Fruit fly (Drosophila melanogaster) whole organism, embryonic: ENCODE data around the gene Rrp1.

Experiments used
- Ada2b ChIP-seq: fragments of 200-800 bp; sonication (Bioruptor generic); IDR thresholded peaks from 2 replicates; pipeline ENCODE4 v1.3.6; 2022; ENCODE audit warnings: missing biosample characterization, missing genetic modification characterization
- C15 ChIP-seq: fragments of 200-800 bp; sonication (Bioruptor generic); IDR thresholded peaks from 3 replicates; pipeline ENCODE4 v1.3.6; 2022; ENCODE audit warnings: missing biosample characterization, missing genetic modification characterization
- CG14050 ChIP-seq: fragments of 200-800 bp; sonication (Bioruptor generic); IDR thresholded peaks from 3 replicates; pipeline ENCODE4 v1.3.6; 2022; ENCODE audit warnings: missing biosample characterization, missing genetic modification characterization
- CG4282 ChIP-seq: fragments of 200-800 bp; sonication (Bioruptor generic); optimal IDR thresholded peaks from 2 replicates; lab custom pipeline; 2016; ENCODE audit warnings: missing biosample characterization, missing genetic modification characterization
- CG4854 ChIP-seq: fragments of 200-800 bp; sonication (Bioruptor generic); optimal IDR thresholded peaks from 2 replicates; lab custom pipeline; 2016; ENCODE audit warnings: missing biosample characterization, missing genetic modification characterization, inconsistent platforms
- CG6175 ChIP-seq: fragments of 200-800 bp; sonication (Bioruptor generic); IDR thresholded peaks from 3 replicates; pipeline ENCODE4 v1.3.6; 2022; ENCODE audit warnings: missing biosample characterization, missing genetic modification characterization
- Lhr ChIP-seq: fragments of 200-800 bp; sonication (Bioruptor generic); optimal IDR thresholded peaks from 3 replicates; lab custom pipeline; 2017; ENCODE audit warnings: mild to moderate bottlenecking, missing biosample characterization, missing genetic modification reagents, missing genetic modification characterization
- NC2β ChIP-seq: fragments of 200-800 bp; sonication (Bioruptor generic); optimal IDR thresholded peaks from 2 replicates; lab custom pipeline; 2016; ENCODE audit warnings: missing biosample characterization, missing genetic modification characterization
- PHDP ChIP-seq: fragments of 200-800 bp; sonication (Bioruptor generic); optimal IDR thresholded peaks from 3 replicates; lab custom pipeline; 2018; ENCODE audit warnings: missing biosample characterization, mild to moderate bottlenecking, missing genetic modification characterization, moderate library complexity
- Rfx ChIP-seq: fragments of 200-800 bp; sonication (Bioruptor generic); IDR thresholded peaks from 2 replicates; pipeline ENCODE4 v1.3.6; 2022; ENCODE audit warnings: missing biosample characterization, missing genetic modification characterization
- abd-A ChIP-seq: fragments of 200-800 bp; sonication (Bioruptor generic); optimal IDR thresholded peaks from 3 replicates; lab custom pipeline; 2019; ENCODE audit warnings: missing biosample characterization, mild to moderate bottlenecking, missing genetic modification characterization, moderate library complexity
- corto ChIP-seq: fragments of 200-800 bp; sonication (Bioruptor generic); optimal IDR thresholded peaks from 2 replicates; lab custom pipeline; 2016; ENCODE audit warnings: missing biosample characterization, mild to moderate bottlenecking, missing genetic modification characterization, moderate library complexity
- fru ChIP-seq: fragments of >200 bp; optimal IDR thresholded peaks from 2 replicates; lab custom pipeline; 2017
- insv ChIP-seq, 2 experiments: fragments of 200-800 bp; sonication (Bioruptor generic); optimal IDR thresholded peaks; 3 replicates each; lab custom pipeline; 2016 to 2018; ENCODE audit warnings: missing biosample characterization in 2 of 2, missing genetic modification characterization in 2 of 2
- ken ChIP-seq: fragments of 200-800 bp; sonication (Bioruptor generic); IDR thresholded peaks from 3 replicates; pipeline ENCODE4 v1.3.6; 2022; ENCODE audit warnings: missing biosample characterization, missing genetic modification characterization
- mam ChIP-seq: fragments of 200-800 bp; sonication (Bioruptor generic); optimal IDR thresholded peaks from 3 replicates; lab custom pipeline; 2016; ENCODE audit warnings: missing biosample characterization, missing genetic modification characterization
- org-1 ChIP-seq: fragments of 200-800 bp; sonication (Bioruptor generic); optimal IDR thresholded peaks from 2 replicates; lab custom pipeline; 2017; ENCODE audit warnings: missing biosample characterization, missing genetic modification characterization
- scrt ChIP-seq: fragments of 200-800 bp; sonication (Bioruptor generic); optimal IDR thresholded peaks from 2 replicates; lab custom pipeline; 2018; ENCODE audit warnings: missing biosample characterization, mild to moderate bottlenecking, missing genetic modification characterization, moderate library complexity
- sqz ChIP-seq: fragments of 200-800 bp; sonication (Bioruptor generic); optimal IDR thresholded peaks from 3 replicates; lab custom pipeline; 2018; ENCODE audit warnings: missing biosample characterization, mild to moderate bottlenecking, missing genetic modification characterization

Gene Rrp1

DNA sequence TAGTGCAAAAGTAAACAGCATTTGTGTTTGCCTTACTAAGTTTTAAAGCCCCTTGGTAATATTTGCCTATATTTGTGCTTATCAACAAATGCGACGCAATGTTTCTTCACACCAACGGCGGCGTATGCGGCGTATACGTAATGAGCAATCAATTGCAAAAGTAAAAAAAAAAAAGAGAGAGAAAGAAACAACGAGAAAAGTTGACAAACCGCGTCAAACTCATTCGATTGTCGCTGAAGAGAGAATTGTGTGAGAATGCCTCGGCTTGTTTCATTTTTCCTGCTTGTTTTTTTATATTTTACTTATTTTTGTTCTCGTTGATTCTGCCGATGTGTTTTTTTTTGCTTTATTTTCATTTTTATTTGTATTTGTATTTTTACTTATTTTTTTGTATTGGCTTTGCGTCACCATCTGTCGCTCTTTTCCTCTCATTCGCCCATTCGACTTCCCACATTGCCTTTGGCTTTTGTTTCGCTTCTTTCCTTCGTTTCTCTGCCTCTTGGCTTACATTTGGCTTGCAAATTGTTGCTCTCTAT, 48.0 kb downstream of the Rrp1 start (continued):
- TF ChIP-seq C15 (GFP tag; lab: Robert Waterston, UW) (no peak), corto (GFP tag; lab: Kevin White, UChicago) (peak; percentile 52), PHDP (tag; lab: Kevin White, UChicago) (peak; percentile 27), ken (GFP tag; lab: Robert Waterston, UW) (no peak)

- TF ChIP-seq NC2β (no peak), Ada2b (GFP tag; lab: Robert Waterston, UW) (no peak), CG4282 (GFP tag; lab: Kevin White, UChicago) (no peak), insv (GFP tag; optimal IDR thresholded peaks at IDR 0.05; lab: Kevin White, UChicago) (no peak), CG4854 (GFP tag; lab: Kevin White, UChicago) (no peak), scrt (GFP tag; lab: Kevin White, UChicago) (peak; percentile 87), sqz (GFP tag; lab: Kevin White, UChicago) (peak; percentile 23), mam (GFP tag; lab: Kevin White, UChicago) (no peak), CG6175 (GFP tag; lab: Robert Waterston, UW) (no peak), Rfx (GFP tag; lab: Robert Waterston, UW) (0 out of 2 replicates have a peak, but pooled peaks have one; percentile 11), CG14050 (no peak), Lhr (no peak), fru (lab: Kevin White, UChicago) (no peak), org-1 (GFP tag; lab: Kevin White, UChicago) (no peak), abd-A (tag; lab: Kevin White, UChicago) (peak; percentile 66)
These were observed 51.7 kb downstream of the Rrp1 start for dm6 chr2L:2920641-2921040.
